Fruit fly (Drosophila melanogaster): ENCODE data around the gene CG42724.
A peak's percentile ranks its signal among the peaks of the same experiment; 100 is the strongest.

Gene CG42724

dm6 chr3R:6352893-6353623 is 15.0 kb downstream of the CG42724 start (continued):
- no peak for TF ChIP-seq Gsc (GFP tag; IDR thresholded peaks at IDR 0.05)
- TF ChIP-seq her (GFP tag; optimal IDR thresholded peaks at IDR 0.05): no peak
- TF ChIP-seq ara (GFP tag; IDR thresholded peaks at IDR 0.05): no peak
- no peak for TF ChIP-seq CG12942 (GFP tag; optimal IDR thresholded peaks at IDR 0.05)
- TF ChIP-seq CG17361 (GFP tag; IDR thresholded peaks at IDR 0.05): peak; percentile 49; the same call in 2 of the 3 replicates
- no peak for TF ChIP-seq cas (GFP tag; IDR thresholded peaks at IDR 0.05)
- no peak for TF ChIP-seq BEAF-32 (GFP tag; optimal IDR thresholded peaks at IDR 0.05)
- TF ChIP-seq sqz (GFP tag; optimal IDR thresholded peaks at IDR 0.05): no peak
- TF ChIP-seq grau (tag; optimal IDR thresholded peaks at IDR 0.05): peak; percentile 46
- no peak for TF ChIP-seq Atf3 (GFP tag; optimal IDR thresholded peaks at IDR 0.05)
- TF ChIP-seq Optix (GFP tag; IDR thresholded peaks at IDR 0.05): no peak
- TF ChIP-seq CG11504 (tag; optimal IDR thresholded peaks at IDR 0.05): peak; percentile 72
- no peak for TF ChIP-seq CG18599 (GFP tag; optimal IDR thresholded peaks at IDR 0.05)
- no peak for TF ChIP-seq CG1529 (GFP tag; optimal IDR thresholded peaks at IDR 0.05)
- no peak for TF ChIP-seq CHES-1-like (GFP tag; optimal IDR thresholded peaks at IDR 0.05)
- no peak for TF ChIP-seq Scr (GFP tag; IDR thresholded peaks at IDR 0.05; ENCODE audit: partially characterized antibody)
- no peak for TF ChIP-seq Vsx1 (GFP tag; optimal IDR thresholded peaks at IDR 0.05)
- TF ChIP-seq CG3726 (GFP tag; IDR thresholded peaks at IDR 0.05): no peak
- TF ChIP-seq Dip2 (GFP tag; IDR thresholded peaks at IDR 0.05): no peak
- no peak for TF ChIP-seq Doc2 (GFP tag; IDR thresholded peaks at IDR 0.05)
- TF ChIP-seq TFAM (GFP tag; optimal IDR thresholded peaks at IDR 0.05): no peak
- no peak for TF ChIP-seq CG16813 (GFP tag; IDR thresholded peaks at IDR 0.05; ENCODE audit: partially characterized antibody)
- TF ChIP-seq HHEX (GFP tag; optimal IDR thresholded peaks at IDR 0.05): peak; percentile 20
- peak in 1 of 2 experiments; percentile 29 for TF ChIP-seq Hr78 (GFP tag; optimal IDR thresholded peaks at IDR 0.05)
- TF ChIP-seq usp (GFP tag; optimal IDR thresholded peaks at IDR 0.05): no peak
- no peak for TF ChIP-seq CG11247 (GFP tag; IDR thresholded peaks at IDR 0.05)
- no peak for TF ChIP-seq CG9797 (GFP tag; optimal IDR thresholded peaks at IDR 0.05)
- TF ChIP-seq Dek (tag; optimal IDR thresholded peaks at IDR 0.05): no peak
- no peak for TF ChIP-seq ash1 (GFP tag; optimal IDR thresholded peaks at IDR 0.05)
- no peak for TF ChIP-seq slp2 (GFP tag; optimal IDR thresholded peaks at IDR 0.05)
- TF ChIP-seq CG6854 (GFP tag; optimal IDR thresholded peaks at IDR 0.05): no peak
- peak; percentile 57 for TF ChIP-seq CG13424 (tag; optimal IDR thresholded peaks at IDR 0.05)
- TF ChIP-seq H2.0 (GFP tag; IDR thresholded peaks at IDR 0.05): no peak
- peak; percentile 48 for TF ChIP-seq CG9437 (GFP tag; optimal IDR thresholded peaks at IDR 0.05)
- no peak for TF ChIP-seq sna (GFP tag; IDR thresholded peaks at IDR 0.05; ENCODE audit: partially characterized antibody)
- TF ChIP-seq HLHmδ (GFP tag; optimal IDR thresholded peaks at IDR 0.05): no peak
- TF ChIP-seq Jarid2 (GFP tag; optimal IDR thresholded peaks at IDR 0.05): no peak
- TF ChIP-seq CG17802 (tag; optimal IDR thresholded peaks at IDR 0.05): no peak
- TF ChIP-seq CG31224 (GFP tag; IDR thresholded peaks at IDR 0.05): peak; percentile 32; the same call in 1 of the 2 replicates
- no peak for TF ChIP-seq CG13287 (GFP tag; IDR thresholded peaks at IDR 0.05; ENCODE audit: partially characterized antibody)
- TF ChIP-seq ATbp (GFP tag; optimal IDR thresholded peaks at IDR 0.05): peak; percentile 21
- TF ChIP-seq bab2 (GFP tag; optimal IDR thresholded peaks at IDR 0.05): no peak
- TF ChIP-seq CG6689 (GFP tag; IDR thresholded peaks at IDR 0.05): peak; percentile 39; the same call in 1 of the 2 replicates
- TF ChIP-seq nmo (GFP tag; optimal IDR thresholded peaks at IDR 0.05): peak; percentile 49
- TF ChIP-seq gsb-n (tag; optimal IDR thresholded peaks at IDR 0.05): peak; percentile 28
- no peak for TF ChIP-seq Sin3A (optimal IDR thresholded peaks at IDR 0.05)
- TF ChIP-seq fru (optimal IDR thresholded peaks at IDR 0.05): no peak
- no peak for TF ChIP-seq en (GFP tag; optimal IDR thresholded peaks at IDR 0.05)
- no peak for TF ChIP-seq CG12299 (tag; optimal IDR thresholded peaks at IDR 0.05)
- TF ChIP-seq wor (GFP tag; IDR thresholded peaks at IDR 0.05): no peak
